Fruit fly (Drosophila melanogaster): ENCODE results near the gene CG14082.

dm6 chr3L:19176626-19177025 lies 37.9 kb upstream of the CG14082 start:
- no peak for TF ChIP-seq Rel (GFP tag; optimal IDR thresholded peaks at IDR 0.05)
- TF ChIP-seq Rel (tag; optimal IDR thresholded peaks at IDR 0.05), result no peak
- TF ChIP-seq h (GFP tag; optimal IDR thresholded peaks at IDR 0.05), result no peak
- no peak for TF ChIP-seq Vsx2 (GFP tag; optimal IDR thresholded peaks at IDR 0.05; ENCODE audit: partially characterized antibody)
- TF ChIP-seq Hr78 (GFP tag; optimal IDR thresholded peaks at IDR 0.05), result no peak
- TF ChIP-seq GATAd (GFP tag; optimal IDR thresholded peaks at IDR 0.05), result no peak
- no peak for TF ChIP-seq HLH106 (tag; optimal IDR thresholded peaks at IDR 0.05)
- TF ChIP-seq fru (GFP tag; optimal IDR thresholded peaks at IDR 0.05), result no peak
- no peak for TF ChIP-seq Myc (optimal IDR thresholded peaks at IDR 0.05)
- no peak for TF ChIP-seq dsf (GFP tag; optimal IDR thresholded peaks at IDR 0.05; ENCODE audit: borderline replicate concordance)
- TF ChIP-seq rgr (GFP tag; optimal IDR thresholded peaks at IDR 0.05), result no peak
- TF ChIP-seq lola (GFP tag; optimal IDR thresholded peaks at IDR 0.05), result no peak
- no peak for TF ChIP-seq psq (GFP tag; optimal IDR thresholded peaks at IDR 0.05)

Measured in whole organism, wandering third instar larva.